1 fruit fly cellular context compared by ENCODE assay signal in the genomic region with DNA sequence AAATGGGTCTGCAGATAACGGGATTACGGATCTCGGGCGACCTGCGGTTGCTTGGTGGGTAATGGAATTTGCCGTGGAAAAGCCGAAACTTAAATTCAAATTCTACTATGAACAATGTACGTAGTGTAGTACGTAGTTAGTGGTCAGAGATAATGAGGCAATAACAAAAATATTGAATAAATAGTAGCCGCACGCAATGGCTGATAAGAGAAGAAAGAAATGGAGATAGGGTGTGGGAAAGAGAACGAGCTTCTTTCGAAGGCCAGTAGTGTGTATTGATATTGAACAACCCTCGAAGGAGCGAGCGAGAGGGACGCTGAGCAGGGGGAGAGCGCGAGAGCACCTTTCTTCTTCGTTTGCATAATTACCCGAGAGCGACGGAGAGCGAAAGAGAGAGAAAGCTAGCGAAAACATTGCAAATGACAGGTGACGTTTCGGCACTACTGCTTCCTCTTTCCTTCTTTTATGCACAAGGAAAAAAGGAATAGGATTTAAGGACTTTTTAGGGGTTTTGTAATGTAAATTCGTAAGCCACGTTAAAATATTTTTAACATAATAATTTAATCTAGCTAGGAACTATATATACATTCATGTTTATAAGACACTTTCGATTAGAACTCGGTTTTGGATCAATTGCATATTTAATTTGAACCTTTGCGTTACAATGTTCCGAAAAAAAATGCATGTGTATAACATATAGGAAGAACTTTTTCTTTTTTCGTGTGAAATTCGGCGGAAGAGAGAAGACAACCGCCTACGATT.
TF ChIP-seq lines count a peak whose summit lies in the region.

No protein-coding gene starts in this region.

TF ChIP-seq in whole organism, embryonic, 481 proteins besides CTCF, POLR2A, EP300 and RAD21 (continued from another document and continues in another):
- TF ChIP-seq Dip3 (GFP tag; optimal IDR thresholded peaks at IDR 0.05; lab: Kevin White, UChicago), result no peak
- TF ChIP-seq pho (GFP tag; optimal IDR thresholded peaks at IDR 0.05; lab: Kevin White, UChicago), result peak; percentile 20
- TF ChIP-seq CG11723 (GFP tag; optimal IDR thresholded peaks at IDR 0.05; lab: Kevin White, UChicago), result no peak
- no peak for TF ChIP-seq lov (optimal IDR thresholded peaks at IDR 0.05; lab: Kevin White, UChicago)
- TF ChIP-seq lov (GFP tag; IDR thresholded peaks at IDR 0.05; lab: Robert Waterston, UW), result no peak
- TF ChIP-seq Oaz (GFP tag; IDR thresholded peaks at IDR 0.05; lab: Robert Waterston, UW), result no peak
- no peak for TF ChIP-seq trem (tag; optimal IDR thresholded peaks at IDR 0.05; lab: Kevin White, UChicago)
- TF ChIP-seq NC2β (GFP tag; optimal IDR thresholded peaks at IDR 0.05; lab: Kevin White, UChicago), result no peak
- TF ChIP-seq hbn (GFP tag; IDR thresholded peaks at IDR 0.05; lab: Robert Waterston, UW; ENCODE audit: partially characterized antibody), result no peak
- TF ChIP-seq CG9876 (GFP tag; optimal IDR thresholded peaks at IDR 0.05; lab: Kevin White, UChicago), result no peak
- no peak for TF ChIP-seq bowl (GFP tag; IDR thresholded peaks at IDR 0.05; lab: Robert Waterston, UW)
- TF ChIP-seq CG30020 (tag; optimal IDR thresholded peaks at IDR 0.05; lab: Kevin White, UChicago), result no peak
- TF ChIP-seq CG2678 (tag; optimal IDR thresholded peaks at IDR 0.05; lab: Kevin White, UChicago), result peak; percentile 60
- TF ChIP-seq gro (GFP tag; optimal IDR thresholded peaks at IDR 0.05; lab: Kevin White, UChicago), result no peak
- TF ChIP-seq run (tag; optimal IDR thresholded peaks at IDR 0.05; lab: Kevin White, UChicago), result no peak
- no peak for TF ChIP-seq CG18011 (GFP tag; optimal IDR thresholded peaks at IDR 0.05; lab: Kevin White, UChicago)
- TF ChIP-seq Usf (GFP tag; optimal IDR thresholded peaks at IDR 0.05; lab: Kevin White, UChicago), result no peak
- TF ChIP-seq ken (GFP tag; IDR thresholded peaks at IDR 0.05; lab: Robert Waterston, UW), result no peak
- no peak for TF ChIP-seq salm (tag; optimal IDR thresholded peaks at IDR 0.05; lab: Kevin White, UChicago)
- TF ChIP-seq CG34376 (GFP tag; optimal IDR thresholded peaks at IDR 0.05; lab: Kevin White, UChicago), result peak; percentile 8
- TF ChIP-seq Neu2 (GFP tag; optimal IDR thresholded peaks at IDR 0.05; lab: Kevin White, UChicago; ENCODE audit: borderline replicate concordance), result no peak
- peak; percentile 57 for TF ChIP-seq Atf6 (GFP tag; IDR thresholded peaks at IDR 0.05; lab: Robert Waterston, UW)
- TF ChIP-seq fd3F (GFP tag; optimal IDR thresholded peaks at IDR 0.05; lab: Kevin White, UChicago), result peak; percentile 24
- TF ChIP-seq unpg (GFP tag; optimal IDR thresholded peaks at IDR 0.05; lab: Kevin White, UChicago), result no peak
- no peak for TF ChIP-seq Ada2b (GFP tag; IDR thresholded peaks at IDR 0.05; lab: Robert Waterston, UW)
- no peak for TF ChIP-seq Bgb (GFP tag; IDR thresholded peaks at IDR 0.05; lab: Robert Waterston, UW; ENCODE audit: partially characterized antibody)
- TF ChIP-seq Fer3 (tag; optimal IDR thresholded peaks at IDR 0.05; lab: Kevin White, UChicago), result no peak
- no peak for TF ChIP-seq CG34422 (GFP tag; IDR thresholded peaks at IDR 0.05; lab: Robert Waterston, UW)
- no peak for TF ChIP-seq CG17359 (tag; optimal IDR thresholded peaks at IDR 0.05; lab: Kevin White, UChicago)
- TF ChIP-seq CG1792 (GFP tag; optimal IDR thresholded peaks at IDR 0.05; lab: Kevin White, UChicago), result no peak
- peak; percentile 49 for TF ChIP-seq bcd (GFP tag; optimal IDR thresholded peaks at IDR 0.05; lab: Kevin White, UChicago)
- peak; percentile 37; the same call in 2 of the 3 replicates for TF ChIP-seq row (GFP tag; IDR thresholded peaks at IDR 0.05; lab: Robert Waterston, UW)
- no peak for TF ChIP-seq CG8281 (tag; optimal IDR thresholded peaks at IDR 0.05; lab: Kevin White, UChicago)
- TF ChIP-seq YL-1 (GFP tag; optimal IDR thresholded peaks at IDR 0.05; lab: Kevin White, UChicago), result no peak
- TF ChIP-seq CG5180 (GFP tag; optimal IDR thresholded peaks at IDR 0.05; lab: Kevin White, UChicago), result no peak
- no peak for TF ChIP-seq CG6175 (GFP tag; IDR thresholded peaks at IDR 0.05; lab: Robert Waterston, UW)
- TF ChIP-seq CG17612 (GFP tag; IDR thresholded peaks at IDR 0.05; lab: Robert Waterston, UW), result no peak
- TF ChIP-seq CG9727 (GFP tag; optimal IDR thresholded peaks at IDR 0.05; lab: Kevin White, UChicago), result peak; percentile 59
- no peak for TF ChIP-seq Lhr (GFP tag; optimal IDR thresholded peaks at IDR 0.05; lab: Kevin White, UChicago)
- no peak for TF ChIP-seq Aef1 (GFP tag; IDR thresholded peaks at IDR 0.05; lab: Robert Waterston, UW)
- TF ChIP-seq CG4617 (GFP tag; optimal IDR thresholded peaks at IDR 0.05; lab: Kevin White, UChicago; ENCODE audit: borderline replicate concordance), result no peak
- TF ChIP-seq CG1529 (GFP tag; optimal IDR thresholded peaks at IDR 0.05; lab: Kevin White, UChicago), result no peak
- peak; percentile 12 for TF ChIP-seq Bteb2 (GFP tag; optimal IDR thresholded peaks at IDR 0.05; lab: Kevin White, UChicago)
- peak in 1 of 2 experiments; percentile 5 for TF ChIP-seq dpn (GFP tag; optimal IDR thresholded peaks at IDR 0.05; lab: Kevin White, UChicago)
- no peak for TF ChIP-seq CG10366 (GFP tag; IDR thresholded peaks at IDR 0.05; lab: Robert Waterston, UW)
- TF ChIP-seq fu2 (GFP tag; optimal IDR thresholded peaks at IDR 0.05; lab: Kevin White, UChicago), result no peak
- TF ChIP-seq C15 (GFP tag; IDR thresholded peaks at IDR 0.05; lab: Robert Waterston, UW), result no peak
- no peak for TF ChIP-seq CG1602 (GFP tag; optimal IDR thresholded peaks at IDR 0.05; lab: Kevin White, UChicago)
- TF ChIP-seq CG18262 (tag; optimal IDR thresholded peaks at IDR 0.05; lab: Kevin White, UChicago), result no peak
- TF ChIP-seq CG16815 (GFP tag; optimal IDR thresholded peaks at IDR 0.05; lab: Kevin White, UChicago), result no peak
- TF ChIP-seq wdn (GFP tag; IDR thresholded peaks at IDR 0.05; lab: Robert Waterston, UW), result no peak
- TF ChIP-seq Mad (GFP tag; optimal IDR thresholded peaks at IDR 0.05; lab: Kevin White, UChicago), result no peak
- no peak for TF ChIP-seq Sin3A (optimal IDR thresholded peaks at IDR 0.05; lab: Kevin White, UChicago)
- TF ChIP-seq fd102C (GFP tag; optimal IDR thresholded peaks at IDR 0.05; lab: Kevin White, UChicago), result no peak
- TF ChIP-seq CG31388 (GFP tag; optimal IDR thresholded peaks at IDR 0.05; lab: Kevin White, UChicago), result no peak
- no peak for TF ChIP-seq Doc2 (GFP tag; IDR thresholded peaks at IDR 0.05; lab: Robert Waterston, UW)
- TF ChIP-seq exex (tag; optimal IDR thresholded peaks at IDR 0.05; lab: Kevin White, UChicago), result peak; percentile 60
- no peak for TF ChIP-seq Fer2 (tag; optimal IDR thresholded peaks at IDR 0.05; lab: Kevin White, UChicago)
- TF ChIP-seq schlank (tag; optimal IDR thresholded peaks at IDR 0.05; lab: Kevin White, UChicago), result no peak
- TF ChIP-seq lola (GFP tag; optimal IDR thresholded peaks at IDR 0.05; lab: Kevin White, UChicago), result no peak
- no peak for TF ChIP-seq CHES-1-like (GFP tag; optimal IDR thresholded peaks at IDR 0.05; lab: Kevin White, UChicago)
- no peak for TF ChIP-seq CG11093 (GFP tag; IDR thresholded peaks at IDR 0.05; lab: Robert Waterston, UW)
- no peak for TF ChIP-seq Hr78 (GFP tag; optimal IDR thresholded peaks at IDR 0.05; lab: Kevin White, UChicago)
- no peak for TF ChIP-seq pzg (GFP tag; optimal IDR thresholded peaks at IDR 0.05; lab: Kevin White, UChicago)
- TF ChIP-seq CG3065 (GFP tag; optimal IDR thresholded peaks at IDR 0.05; lab: Kevin White, UChicago), result no peak
- TF ChIP-seq Gsc (GFP tag; IDR thresholded peaks at IDR 0.05; lab: Robert Waterston, UW), result no peak
- TF ChIP-seq ash1 (GFP tag; optimal IDR thresholded peaks at IDR 0.05; lab: Kevin White, UChicago), result no peak
- TF ChIP-seq lab (GFP tag; optimal IDR thresholded peaks at IDR 0.05; lab: Kevin White, UChicago), result peak; percentile 61
- TF ChIP-seq br (optimal IDR thresholded peaks at IDR 0.05; lab: Kevin White, UChicago), result no peak
- no peak for TF ChIP-seq danr (GFP tag; IDR thresholded peaks at IDR 0.05; lab: Robert Waterston, UW)
- peak in 1 of 2 experiments; percentile 58 for TF ChIP-seq Hr51 (GFP tag; optimal IDR thresholded peaks at IDR 0.05; lab: Kevin White, UChicago)
- peak; percentile 16 for TF ChIP-seq pb (GFP tag; optimal IDR thresholded peaks at IDR 0.05; lab: Kevin White, UChicago)
- peak; percentile 54 for TF ChIP-seq CoRest (tag; optimal IDR thresholded peaks at IDR 0.05; lab: Kevin White, UChicago)
- TF ChIP-seq CG4282 (GFP tag; optimal IDR thresholded peaks at IDR 0.05; lab: Kevin White, UChicago), result no peak
- TF ChIP-seq Xrp1 (GFP tag; IDR thresholded peaks at IDR 0.05; lab: Robert Waterston, UW), result no peak; the same call in 1 of the 2 replicates
- TF ChIP-seq CG10654 (GFP tag; optimal IDR thresholded peaks at IDR 0.05; lab: Kevin White, UChicago), result no peak
- no peak for TF ChIP-seq D (optimal IDR thresholded peaks at IDR 0.05; lab: Kevin White, UChicago)
- TF ChIP-seq D (GFP tag; optimal IDR thresholded peaks at IDR 0.05; lab: Kevin White, UChicago), result no peak
- TF ChIP-seq CG8089 (GFP tag; optimal IDR thresholded peaks at IDR 0.05; lab: Kevin White, UChicago), result no peak
- no peak for TF ChIP-seq CG31441 (GFP tag; IDR thresholded peaks at IDR 0.05; lab: Robert Waterston, UW)
- TF ChIP-seq Hand (GFP tag; optimal IDR thresholded peaks at IDR 0.05; lab: Kevin White, UChicago), result no peak
- no peak for TF ChIP-seq CG7963 (GFP tag; IDR thresholded peaks at IDR 0.05; lab: Robert Waterston, UW; ENCODE audit: partially characterized antibody)
- TF ChIP-seq dm (GFP tag; optimal IDR thresholded peaks at IDR 0.05; lab: Kevin White, UChicago), result no peak
- no peak for TF ChIP-seq sim (GFP tag; IDR thresholded peaks at IDR 0.05; lab: Robert Waterston, UW)
- TF ChIP-seq grau (tag; optimal IDR thresholded peaks at IDR 0.05; lab: Kevin White, UChicago), result peak; percentile 57
- TF ChIP-seq Poxn (GFP tag; IDR thresholded peaks at IDR 0.05; lab: Robert Waterston, UW), result no peak
- TF ChIP-seq CG12219 (GFP tag; optimal IDR thresholded peaks at IDR 0.05; lab: Kevin White, UChicago), result no peak
- no peak for TF ChIP-seq CG10462 (GFP tag; optimal IDR thresholded peaks at IDR 0.05; lab: Kevin White, UChicago)
- TF ChIP-seq wor (GFP tag; IDR thresholded peaks at IDR 0.05; lab: Robert Waterston, UW), result no peak
- no peak for TF ChIP-seq kah (GFP tag; optimal IDR thresholded peaks at IDR 0.05; lab: Kevin White, UChicago)
- no peak for TF ChIP-seq B-H1 (GFP tag; IDR thresholded peaks at IDR 0.05; lab: Robert Waterston, UW)
- TF ChIP-seq pita (GFP tag; optimal IDR thresholded peaks at IDR 0.05; lab: Kevin White, UChicago), result no peak
- no peak for TF ChIP-seq CG8924 (tag; optimal IDR thresholded peaks at IDR 0.05; lab: Kevin White, UChicago)
- TF ChIP-seq CG12391 (tag; optimal IDR thresholded peaks at IDR 0.05; lab: Kevin White, UChicago), result peak; percentile 33
- no peak for TF ChIP-seq CG42726 (GFP tag; IDR thresholded peaks at IDR 0.05; lab: Robert Waterston, UW; ENCODE audit: partially characterized antibody)
- no peak for TF ChIP-seq unc-4 (GFP tag; IDR thresholded peaks at IDR 0.05; lab: Robert Waterston, UW; ENCODE audit: partially characterized antibody)
- no peak for TF ChIP-seq CG5953 (GFP tag; IDR thresholded peaks at IDR 0.05; lab: Robert Waterston, UW)
- no peak for TF ChIP-seq nom (GFP tag; optimal IDR thresholded peaks at IDR 0.05; lab: Kevin White, UChicago)
- no peak for TF ChIP-seq crp (GFP tag; optimal IDR thresholded peaks at IDR 0.05; lab: Kevin White, UChicago)
- no peak for TF ChIP-seq oc (tag; optimal IDR thresholded peaks at IDR 0.05; lab: Kevin White, UChicago)
- TF ChIP-seq sd (tag; optimal IDR thresholded peaks at IDR 0.05; lab: Kevin White, UChicago), result peak; percentile 44
- no peak for TF ChIP-seq croc (GFP tag; conservative IDR thresholded peaks at IDR 0.05; lab: Robert Waterston, UW)
- TF ChIP-seq CG2202 (tag; optimal IDR thresholded peaks at IDR 0.05; lab: Kevin White, UChicago), result no peak
- no peak for TF ChIP-seq CG2116 (GFP tag; optimal IDR thresholded peaks at IDR 0.05; lab: Kevin White, UChicago)
- TF ChIP-seq hb (GFP tag; IDR thresholded peaks at IDR 0.05; lab: Robert Waterston, UW; ENCODE audit: partially characterized antibody), result no peak
- no peak for TF ChIP-seq disco-r (GFP tag; optimal IDR thresholded peaks at IDR 0.05; lab: Kevin White, UChicago)
- TF ChIP-seq HHEX (GFP tag; optimal IDR thresholded peaks at IDR 0.05; lab: Kevin White, UChicago), result peak; percentile 32
- no peak for TF ChIP-seq al (GFP tag; IDR thresholded peaks at IDR 0.05; lab: Robert Waterston, UW)
- peak; percentile 7 for TF ChIP-seq HLH54F (GFP tag; optimal IDR thresholded peaks at IDR 0.05; lab: Kevin White, UChicago)
- no peak for TF ChIP-seq CG2129 (GFP tag; IDR thresholded peaks at IDR 0.05; lab: Robert Waterston, UW; ENCODE audit: partially characterized antibody)
- no peak for TF ChIP-seq CG18476 (GFP tag; optimal IDR thresholded peaks at IDR 0.05; lab: Kevin White, UChicago)
- TF ChIP-seq PHDP (tag; optimal IDR thresholded peaks at IDR 0.05; lab: Kevin White, UChicago), result peak; percentile 33
- TF ChIP-seq CG6854 (GFP tag; optimal IDR thresholded peaks at IDR 0.05; lab: Kevin White, UChicago), result no peak
- TF ChIP-seq Sox100B (GFP tag; optimal IDR thresholded peaks at IDR 0.05; lab: Kevin White, UChicago), result peak; percentile 45
- TF ChIP-seq CG6813 (GFP tag; optimal IDR thresholded peaks at IDR 0.05; lab: Kevin White, UChicago), result no peak
- TF ChIP-seq Stat92E (GFP tag; optimal IDR thresholded peaks at IDR 0.05; lab: Kevin White, UChicago), result no peak
- TF ChIP-seq ttk (GFP tag; IDR thresholded peaks at IDR 0.05; lab: Robert Waterston, UW), result no peak
- TF ChIP-seq CG6689 (GFP tag; IDR thresholded peaks at IDR 0.05; lab: Robert Waterston, UW), result peak; percentile 25; the same call in 1 of the 2 replicates
- no peak for TF ChIP-seq Myb (GFP tag; optimal IDR thresholded peaks at IDR 0.05; lab: Kevin White, UChicago)
- TF ChIP-seq CG3847 (GFP tag; IDR thresholded peaks at IDR 0.05; lab: Robert Waterston, UW), result no peak
- no peak for TF ChIP-seq Hsf (GFP tag; optimal IDR thresholded peaks at IDR 0.05; lab: Kevin White, UChicago)
- TF ChIP-seq kni (GFP tag; optimal IDR thresholded peaks at IDR 0.05; lab: Kevin White, UChicago), result peak; percentile 31
- TF ChIP-seq stwl (tag; optimal IDR thresholded peaks at IDR 0.05; lab: Kevin White, UChicago), result no peak
- no peak for TF ChIP-seq CG33213 (GFP tag; optimal IDR thresholded peaks at IDR 0.05; lab: Kevin White, UChicago)
- no peak for TF ChIP-seq CG17802 (tag; optimal IDR thresholded peaks at IDR 0.05; lab: Kevin White, UChicago)
- TF ChIP-seq Nf-YB (GFP tag; optimal IDR thresholded peaks at IDR 0.05; lab: Kevin White, UChicago), result no peak
- TF ChIP-seq zen2 (GFP tag; IDR thresholded peaks at IDR 0.05; lab: Robert Waterston, UW; ENCODE audit: partially characterized antibody), result no peak
- no peak for TF ChIP-seq eve (GFP tag; optimal IDR thresholded peaks at IDR 0.05; lab: Kevin White, UChicago)
- no peak for TF ChIP-seq Rx (GFP tag; IDR thresholded peaks at IDR 0.05; lab: Robert Waterston, UW)
